Fruit fly (Drosophila melanogaster) whole organism, prepupa: ENCODE measurements around the gene Mettl3.
A peak's percentile ranks its signal among the peaks of the same experiment; 100 is the strongest.

Experiments
- CG4318 ChIP-seq: fragments of 200-800 bp; sonication (Bioruptor generic); optimal IDR thresholded peaks from 3 replicates; lab custom pipeline; 2017; ENCODE audit warnings: missing biosample characterization, mild to moderate bottlenecking, missing genetic modification characterization
- CG8319 ChIP-seq: fragments of 200-800 bp; sonication (Bioruptor generic); optimal IDR thresholded peaks from 3 replicates; lab custom pipeline; 2016; ENCODE audit warnings: missing biosample characterization, missing genetic modification characterization
- Lpt ChIP-seq: fragments of 200-800 bp; sonication (Bioruptor generic); optimal IDR thresholded peaks from 3 replicates; lab custom pipeline; 2016; ENCODE audit warnings: missing biosample characterization, missing genetic modification characterization
- cyc ChIP-seq: fragments of 200-800 bp; sonication (Bioruptor generic); optimal IDR thresholded peaks from 3 replicates; lab custom pipeline; 2016; ENCODE audit warnings: missing biosample characterization, missing genetic modification characterization

dm6 chr3R:23986479-23986930 lies 45.5 kb upstream of the Mettl3 start, which contains the start of the genes CG13603 and CG5902:
- TF ChIP-seq cyc (GFP tag; lab: Kevin White, UChicago) (peak; percentile 57), Lpt (no peak), CG4318 (GFP tag; lab: Kevin White, UChicago) (no peak), CG8319 (GFP tag; lab: Kevin White, UChicago) (no peak)
